Fruit fly (Drosophila melanogaster) whole organism, adult: ENCODE results near the gene gl.

Source experiments
- CG11617 ChIP-seq: fragments of 200-800 bp; sonication (Bioruptor generic); optimal IDR thresholded peaks from 2 replicates; lab custom pipeline; 2017; ENCODE audit warnings: mild to moderate bottlenecking, missing biosample characterization, missing genetic modification reagents, missing genetic modification characterization
- CG12768 ChIP-seq: fragments of 200-800 bp; sonication (Bioruptor generic); optimal IDR thresholded peaks from 2 replicates; lab custom pipeline; 2017; ENCODE audit warnings: missing biosample characterization, missing genetic modification characterization, mild to moderate bottlenecking, moderate library complexity, missing genetic modification reagents
- CG14711 ChIP-seq: fragments of 200-800 bp; sonication (Bioruptor generic); optimal IDR thresholded peaks from 2 replicates; lab custom pipeline; 2018; ENCODE audit warnings: missing biosample characterization, mild to moderate bottlenecking, missing genetic modification characterization, moderate library complexity
- CG1620 ChIP-seq: fragments of 200-800 bp; sonication (Bioruptor generic); optimal IDR thresholded peaks from 2 replicates; lab custom pipeline; 2016; ENCODE audit warnings: missing biosample characterization, missing genetic modification characterization
- CG33017 ChIP-seq: fragments of 200-800 bp; sonication (Bioruptor generic); optimal IDR thresholded peaks from 2 replicates; lab custom pipeline; 2018; ENCODE audit warnings: missing biosample characterization, mild to moderate bottlenecking, missing genetic modification characterization, moderate library complexity
- CG5204 ChIP-seq: fragments of 200-800 bp; sonication (Bioruptor generic); optimal IDR thresholded peaks from 2 replicates; lab custom pipeline; 2016; ENCODE audit warnings: missing biosample characterization, missing genetic modification characterization
- CG7045 ChIP-seq: fragments of 200-800 bp; sonication (Bioruptor generic); optimal IDR thresholded peaks from 2 replicates; lab custom pipeline; 2017; ENCODE audit warnings: missing biosample characterization, mild to moderate bottlenecking, missing genetic modification characterization
- CG7101 ChIP-seq: fragments of 200-800 bp; sonication (Bioruptor generic); optimal IDR thresholded peaks from 2 replicates; lab custom pipeline; 2018; ENCODE audit warnings: missing biosample characterization, mild to moderate bottlenecking, missing genetic modification characterization, moderate library complexity
- Clk ChIP-seq: fragments of 200-800 bp; sonication (Bioruptor generic); optimal IDR thresholded peaks from 2 replicates; lab custom pipeline; 2017; ENCODE audit warnings: missing biosample characterization, missing genetic modification characterization
- Crg-1 ChIP-seq: fragments of 200-800 bp; sonication (Bioruptor generic); optimal IDR thresholded peaks from 2 replicates; lab custom pipeline; 2016; ENCODE audit warnings: missing biosample characterization, missing genetic modification characterization
- Hr96 ChIP-seq: fragments of 200-800 bp; sonication (Bioruptor generic); optimal IDR thresholded peaks from 2 replicates; lab custom pipeline; 2016; ENCODE audit warnings: missing biosample characterization, missing genetic modification characterization
- Mnt ChIP-seq: fragments of 200-800 bp; sonication (Bioruptor generic); optimal IDR thresholded peaks from 2 replicates; lab custom pipeline; 2016; ENCODE audit warnings: missing biosample characterization, mild to moderate bottlenecking, missing genetic modification characterization
- bab1 ChIP-seq: fragments of 200-800 bp; sonication (Bioruptor generic); optimal IDR thresholded peaks from 3 replicates; lab custom pipeline; 2019; ENCODE audit warnings: missing biosample characterization, mild to moderate bottlenecking, missing genetic modification characterization, moderate library complexity
- cic ChIP-seq: fragments of 200-800 bp; sonication (Bioruptor generic); optimal IDR thresholded peaks from 2 replicates; lab custom pipeline; 2017; ENCODE audit warnings: missing biosample characterization, mild to moderate bottlenecking, missing genetic modification characterization, moderate library complexity
- cnc ChIP-seq, 2 experiments: fragments of >200 bp; optimal IDR thresholded peaks; 2 replicates each; lab custom pipeline; 2017
- kay ChIP-seq: fragments of 200-800 bp; sonication (Bioruptor generic); peaks from one replicate; lab custom pipeline; 2016; ENCODE audit warnings: missing biosample characterization, missing genetic modification characterization, borderline replicate concordance
- ovo ChIP-seq: fragments of 200-800 bp; sonication (Bioruptor generic); optimal IDR thresholded peaks from 2 replicates; lab custom pipeline; 2016; ENCODE audit warnings: missing biosample characterization, missing genetic modification characterization
- pad ChIP-seq: fragments of 200-800 bp; sonication (Bioruptor generic); optimal IDR thresholded peaks from 3 replicates; lab custom pipeline; 2017; ENCODE audit warnings: missing biosample characterization, missing genetic modification characterization, mild to moderate bottlenecking, moderate library complexity, missing genetic modification reagents
- tj ChIP-seq: fragments of 200-800 bp; sonication (Bioruptor generic); optimal IDR thresholded peaks from 3 replicates; lab custom pipeline; 2017; ENCODE audit warnings: missing biosample characterization, mild to moderate bottlenecking, missing genetic modification characterization, moderate library complexity
- toe ChIP-seq: fragments of 200-800 bp; sonication (Bioruptor generic); optimal IDR thresholded peaks from 2 replicates; lab custom pipeline; 2016; ENCODE audit warnings: missing biosample characterization, missing genetic modification characterization

Gene gl

DNA sequence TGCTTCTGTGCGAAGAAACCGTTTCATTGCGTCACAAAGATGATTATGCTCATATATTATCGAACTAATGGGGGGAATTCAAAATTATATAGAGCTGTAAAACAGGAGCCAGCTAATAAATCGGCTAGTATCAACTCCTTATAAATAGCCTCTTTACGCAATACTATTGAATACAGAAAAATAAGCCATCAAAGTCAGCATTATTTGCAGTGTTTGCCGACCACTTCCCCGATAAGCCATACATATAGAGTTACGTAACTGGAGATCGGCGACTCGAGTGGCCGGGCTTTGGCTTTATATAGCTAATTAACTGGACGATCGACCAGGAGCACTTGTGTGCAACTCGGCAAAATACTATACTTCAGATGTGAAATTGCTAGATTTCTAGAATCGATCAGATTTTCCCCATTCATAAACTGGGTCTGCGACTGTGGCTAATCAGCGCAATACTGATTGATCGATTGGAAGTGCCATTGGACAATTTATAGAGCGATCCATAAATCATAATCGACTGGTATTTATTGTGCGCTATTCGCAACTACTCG, 25.4 kb upstream of the gl start:
- no peak for TF ChIP-seq CG5204
- TF ChIP-seq tj (GFP tag; lab: Kevin White, UChicago): peak; percentile 67
- peak; percentile 91 for TF ChIP-seq cic (GFP tag; lab: Kevin White, UChicago)
- TF ChIP-seq pad (GFP tag; lab: Kevin White, UChicago): peak; percentile 19

DNA sequence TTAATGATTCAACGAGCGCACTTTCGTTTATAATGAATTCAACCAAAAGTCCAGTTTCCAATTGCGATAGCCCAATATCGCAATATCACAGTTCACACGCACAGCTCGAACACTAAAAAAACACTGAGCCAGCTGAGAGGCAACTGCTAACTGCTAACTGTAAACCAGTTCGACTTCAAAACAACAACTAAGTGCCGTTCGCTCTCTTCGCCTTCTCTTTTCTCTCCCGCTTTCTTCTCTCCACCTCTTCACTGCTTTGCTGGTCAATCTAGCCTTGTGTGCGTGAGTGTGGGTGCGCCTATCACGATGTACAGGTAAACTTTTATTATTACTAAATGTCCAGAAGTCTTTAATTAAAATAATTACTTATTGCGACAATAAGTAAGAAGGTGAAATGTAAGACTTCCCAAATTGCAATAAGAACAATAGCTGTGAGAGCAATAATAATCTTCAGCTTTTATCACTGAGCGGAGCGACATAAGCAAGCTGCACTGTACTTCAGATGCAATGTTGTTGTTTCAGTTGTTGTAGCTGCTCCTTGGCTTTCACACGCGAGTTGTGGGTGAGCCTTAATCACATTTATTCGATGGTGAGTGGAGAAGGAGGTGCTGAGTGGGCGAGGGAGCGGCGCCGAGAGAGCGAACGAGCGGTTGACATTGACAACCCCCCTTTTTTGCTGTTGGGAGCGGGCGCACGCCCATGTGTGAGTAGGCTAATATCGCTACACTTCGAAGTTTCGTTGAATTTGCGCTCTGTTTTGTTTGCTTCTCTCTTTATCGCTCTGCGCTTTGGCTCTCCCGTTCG, 24.5 kb upstream of the gl start, which contains the start of gene Vti1b:
Gene Vti1b, plus strand, starts transcription at position 195 of the 804 bp plus-strand sequence.
- TF ChIP-seq CG5204 (peak; percentile 92), tj (GFP tag; lab: Kevin White, UChicago) (peak; percentile 74), CG1620 (GFP tag; lab: Kevin White, UChicago) (peak; percentile 86), Clk (GFP tag; lab: Kevin White, UChicago) (peak; percentile 87), Hr96 (peak; percentile 70), kay (GFP tag; lab: Kevin White, UChicago) (peak; percentile 83), CG7045 (peak; percentile 86), toe (GFP tag; lab: Kevin White, UChicago) (peak; percentile 89), CG14711 (tag; lab: Kevin White, UChicago) (peak; percentile 90), CG7101 (tag; lab: Kevin White, UChicago) (peak; percentile 94), ovo (GFP tag; lab: Kevin White, UChicago) (peak; percentile 92), bab1 (GFP tag; lab: Kevin White, UChicago) (peak; percentile 97), cnc (optimal IDR thresholded peaks at IDR 0.05; lab: Kevin White, UChicago) (no peak), Mnt (peak; percentile 82), CG12768 (GFP tag; lab: Kevin White, UChicago) (peak; percentile 95), Crg-1 (GFP tag; lab: Kevin White, UChicago) (peak; percentile 94), CG11617 (GFP tag; lab: Kevin White, UChicago) (peak; percentile 93), pad (GFP tag; lab: Kevin White, UChicago) (peak; percentile 86), CG33017 (tag; lab: Kevin White, UChicago) (peak; percentile 90), cic (GFP tag; lab: Kevin White, UChicago) (peak; percentile 89)

dm6 chr3R:18395694-18396093, 23.2 kb upstream of the gl start:
- TF ChIP-seq tj (GFP tag; lab: Kevin White, UChicago) (peak; percentile 100), kay (GFP tag; lab: Kevin White, UChicago) (no peak)

DNA sequence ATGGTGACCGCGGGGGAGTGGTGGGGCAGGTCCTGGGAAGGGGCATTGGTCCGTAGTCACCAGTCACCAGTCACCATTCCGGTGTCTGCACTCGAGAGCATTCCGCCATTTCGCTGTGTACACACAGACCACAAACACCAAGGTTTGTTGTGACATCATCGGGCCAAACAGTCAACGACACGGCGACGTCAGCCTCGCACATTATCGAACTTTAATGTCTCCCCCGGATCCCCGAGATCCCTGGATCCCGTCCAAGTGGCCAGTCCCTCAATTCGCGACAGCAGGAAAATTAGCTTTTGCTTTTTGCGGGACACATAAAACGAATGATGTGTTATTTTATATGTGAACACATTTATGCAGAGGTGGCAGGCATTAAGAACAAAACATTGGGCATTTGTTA, 22.3 kb upstream of the gl start:
- no peak for TF ChIP-seq tj (GFP tag; lab: Kevin White, UChicago)
- TF ChIP-seq Clk (GFP tag; lab: Kevin White, UChicago): no peak
- no peak for TF ChIP-seq ovo (GFP tag; lab: Kevin White, UChicago)
- TF ChIP-seq CG12768 (GFP tag; lab: Kevin White, UChicago): no peak
- no peak for TF ChIP-seq CG33017 (tag; lab: Kevin White, UChicago)
- TF ChIP-seq cnc (optimal IDR thresholded peaks at IDR 0.05; lab: Kevin White, UChicago): no peak
- TF ChIP-seq CG1620 (GFP tag; lab: Kevin White, UChicago): no peak
- TF ChIP-seq Crg-1 (GFP tag; lab: Kevin White, UChicago): no peak
- TF ChIP-seq Hr96: no peak
- TF ChIP-seq kay (GFP tag; lab: Kevin White, UChicago): no peak
- no peak for TF ChIP-seq CG7045
- TF ChIP-seq CG14711 (tag; lab: Kevin White, UChicago): no peak
- TF ChIP-seq CG5204: no peak
- no peak for TF ChIP-seq CG7101 (tag; lab: Kevin White, UChicago)
- no peak for TF ChIP-seq bab1 (GFP tag; lab: Kevin White, UChicago)

- peak; percentile 14 for TF ChIP-seq Mnt
- peak; percentile 71 for TF ChIP-seq CG7101 (tag; lab: Kevin White, UChicago)
- TF ChIP-seq toe (GFP tag; lab: Kevin White, UChicago): peak; percentile 33
- TF ChIP-seq CG14711 (tag; lab: Kevin White, UChicago): peak; percentile 3
- TF ChIP-seq pad (GFP tag; lab: Kevin White, UChicago): no peak
- TF ChIP-seq CG11617 (GFP tag; lab: Kevin White, UChicago): peak; percentile 76
- peak; percentile 37 for TF ChIP-seq CG33017 (tag; lab: Kevin White, UChicago)
- TF ChIP-seq kay (GFP tag; lab: Kevin White, UChicago): no peak
- TF ChIP-seq bab1 (GFP tag; lab: Kevin White, UChicago): peak; percentile 32
- no peak for TF ChIP-seq cnc (optimal IDR thresholded peaks at IDR 0.05; lab: Kevin White, UChicago)
- peak; percentile 1 for TF ChIP-seq cic (GFP tag; lab: Kevin White, UChicago)
- TF ChIP-seq tj (GFP tag; lab: Kevin White, UChicago): peak; percentile 32
- TF ChIP-seq Hr96: no peak
Observed at dm6 chr3R:18393436-18393835, 20.9 kb upstream of the gl start.

DNA sequence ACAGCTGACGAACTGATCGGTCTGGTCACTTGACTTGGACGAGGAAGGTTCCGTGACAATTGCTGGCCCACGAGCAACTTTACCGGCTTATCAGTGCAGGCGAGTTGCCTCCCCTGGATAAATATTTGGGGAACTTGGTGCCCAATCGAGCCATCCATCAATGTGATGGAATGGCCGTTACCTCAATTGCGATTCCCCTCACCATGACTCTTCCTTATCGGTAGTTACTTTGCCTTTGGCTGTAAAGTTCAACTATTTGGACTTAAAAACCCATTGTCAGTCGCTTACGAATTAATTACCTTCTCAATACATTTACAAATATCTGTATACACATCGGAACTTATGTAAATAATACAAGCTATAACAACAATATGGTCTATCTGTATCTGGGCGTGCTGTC, 17.3 kb upstream of the gl start, which contains the start of gene Vha100-4:
Gene Vha100-4, minus strand, starts transcription at position 16 of the 400 bp plus-strand sequence.
- peak; percentile 15 for TF ChIP-seq Mnt
- no peak for TF ChIP-seq Crg-1 (GFP tag; lab: Kevin White, UChicago)
